Fruit fly (Drosophila melanogaster) whole organism, embryonic: Measurements from ENCODE around the gene Irk1.

Source experiments
- Aef1 ChIP-seq: fragments of 200-800 bp; sonication (Bioruptor generic); IDR thresholded peaks from 3 replicates; pipeline ENCODE4 v1.3.6; 2022; ENCODE audit warnings: missing biosample characterization, missing genetic modification characterization
- Antp ChIP-seq: fragments of 200-800 bp; sonication (Bioruptor generic); optimal IDR thresholded peaks from 3 replicates; lab custom pipeline; 2016; ENCODE audit warnings: missing biosample characterization, missing genetic modification characterization
- B-H1 ChIP-seq: fragments of 200-800 bp; sonication (Bioruptor generic); IDR thresholded peaks from 3 replicates; pipeline ENCODE4 v1.3.6; 2022; ENCODE audit warnings: missing biosample characterization, missing genetic modification characterization
- Bgb ChIP-seq: fragments of 200-800 bp; sonication (Bioruptor generic); IDR thresholded peaks from 2 replicates; pipeline ENCODE4 v1.3.6; 2022; ENCODE audit warnings: missing biosample characterization, missing genetic modification characterization; ENCODE audit not compliant: partially characterized antibody
- CG1024 ChIP-seq: fragments of 200-800 bp; sonication (Bioruptor generic); IDR thresholded peaks from 2 replicates; pipeline ENCODE4 v1.3.6; 2022; ENCODE audit warnings: missing biosample characterization, missing genetic modification characterization
- CG10462 ChIP-seq: fragments of 200-800 bp; sonication (Bioruptor generic); optimal IDR thresholded peaks from 2 replicates; lab custom pipeline; 2016; ENCODE audit warnings: missing biosample characterization, missing genetic modification characterization
- CG11723 ChIP-seq: fragments of 200-800 bp; sonication (Bioruptor generic); optimal IDR thresholded peaks from 2 replicates; lab custom pipeline; 2017; ENCODE audit warnings: missing biosample characterization, mild to moderate bottlenecking, missing genetic modification characterization
- CG12236 ChIP-seq: fragments of 200-800 bp; sonication (Bioruptor generic); optimal IDR thresholded peaks from 2 replicates; lab custom pipeline; 2016; ENCODE audit warnings: missing biosample characterization, missing genetic modification characterization
- CG15601 ChIP-seq: fragments of 200-800 bp; sonication (Bioruptor generic); optimal IDR thresholded peaks from 3 replicates; lab custom pipeline; 2019; ENCODE audit warnings: missing biosample characterization, mild to moderate bottlenecking, missing genetic modification characterization, moderate library complexity
- CG17829 ChIP-seq: fragments of 200-800 bp; optimal IDR thresholded peaks from 2 replicates; lab custom pipeline; 2019; ENCODE audit warnings: missing biosample characterization, mild to moderate bottlenecking, missing genetic modification characterization, moderate library complexity
- CG18764 ChIP-seq: fragments of 200-800 bp; sonication (Bioruptor generic); optimal IDR thresholded peaks from 3 replicates; lab custom pipeline; 2016; ENCODE audit warnings: missing biosample characterization, missing genetic modification characterization
- CG2129 ChIP-seq: fragments of 200-800 bp; sonication (Bioruptor generic); IDR thresholded peaks from 2 replicates; pipeline ENCODE4 v1.3.6; 2022; ENCODE audit warnings: missing biosample characterization, missing genetic modification characterization; ENCODE audit not compliant: partially characterized antibody
- CG3407 ChIP-seq: fragments of 200-800 bp; sonication (Bioruptor generic); optimal IDR thresholded peaks from 2 replicates; lab custom pipeline; 2018; ENCODE audit warnings: missing biosample characterization, mild to moderate bottlenecking, missing genetic modification characterization
- CG4617 ChIP-seq: fragments of 200-800 bp; sonication (Bioruptor generic); optimal IDR thresholded peaks from 3 replicates; lab custom pipeline; 2016; ENCODE audit warnings: missing biosample characterization, missing genetic modification characterization, borderline replicate concordance
- CG4820 ChIP-seq: fragments of 200-800 bp; sonication (Bioruptor generic); optimal IDR thresholded peaks from 3 replicates; lab custom pipeline; 2016; ENCODE audit warnings: missing biosample characterization, missing genetic modification characterization
- CG7357 ChIP-seq: fragments of 200-800 bp; sonication (Bioruptor generic); IDR thresholded peaks from 3 replicates; pipeline ENCODE4 v1.3.6; 2022; ENCODE audit warnings: missing biosample characterization, missing genetic modification characterization
- CG8089 ChIP-seq: fragments of 200-800 bp; sonication (Bioruptor generic); optimal IDR thresholded peaks from 3 replicates; lab custom pipeline; 2016; ENCODE audit warnings: missing biosample characterization, missing genetic modification characterization
- CG8359 ChIP-seq: fragments of 200-800 bp; sonication (Bioruptor generic); optimal IDR thresholded peaks from 2 replicates; lab custom pipeline; 2017; ENCODE audit warnings: missing biosample characterization, mild to moderate bottlenecking, missing genetic modification characterization, borderline replicate concordance
- CG8388 ChIP-seq: fragments of 200-800 bp; sonication (Bioruptor generic); optimal IDR thresholded peaks from 2 replicates; lab custom pipeline; 2019; ENCODE audit warnings: missing biosample characterization, mild to moderate bottlenecking, missing genetic modification characterization, moderate library complexity
- CHES-1-like ChIP-seq: fragments of 200-800 bp; sonication (Bioruptor generic); optimal IDR thresholded peaks from 2 replicates; lab custom pipeline; 2016; ENCODE audit warnings: missing biosample characterization, missing genetic modification characterization
- Ets97D ChIP-seq: fragments of 200-800 bp; sonication (Bioruptor generic); optimal IDR thresholded peaks from 3 replicates; lab custom pipeline; 2016; ENCODE audit warnings: missing biosample characterization, missing genetic modification characterization
- HLHmδ ChIP-seq: fragments of 200-800 bp; sonication (Bioruptor generic); optimal IDR thresholded peaks from 2 replicates; lab custom pipeline; 2018; ENCODE audit warnings: missing biosample characterization, mild to moderate bottlenecking, missing genetic modification characterization, moderate library complexity
- Hr3 ChIP-seq: fragments of 200-800 bp; sonication (Bioruptor generic); optimal IDR thresholded peaks from 3 replicates; lab custom pipeline; 2016; ENCODE audit warnings: missing biosample characterization, missing genetic modification characterization
- Hr39 ChIP-seq: fragments of >200 bp; optimal IDR thresholded peaks from 2 replicates; lab custom pipeline; 2017
- Hsf ChIP-seq: fragments of 200-800 bp; sonication (Bioruptor generic); optimal IDR thresholded peaks from 3 replicates; lab custom pipeline; 2016; ENCODE audit warnings: missing biosample characterization, missing genetic modification characterization
- MBD-R2 ChIP-seq: fragments of 200-800 bp; sonication (Bioruptor generic); IDR thresholded peaks from 2 replicates; pipeline ENCODE4 v1.3.6; 2022; ENCODE audit warnings: missing biosample characterization, missing genetic modification characterization
- Six4 ChIP-seq: fragments of 200-800 bp; sonication (Bioruptor generic); optimal IDR thresholded peaks from 2 replicates; lab custom pipeline; 2016; ENCODE audit warnings: missing biosample characterization, missing genetic modification characterization
- YL-1 ChIP-seq: fragments of 200-800 bp; sonication (Bioruptor generic); optimal IDR thresholded peaks from 3 replicates; lab custom pipeline; 2017; ENCODE audit warnings: missing biosample characterization, mild to moderate bottlenecking, missing genetic modification characterization
- bcd ChIP-seq: fragments of 200-800 bp; sonication (Bioruptor generic); optimal IDR thresholded peaks from 2 replicates; lab custom pipeline; 2017; ENCODE audit warnings: missing biosample characterization, mild to moderate bottlenecking, missing genetic modification characterization
- bigmax ChIP-seq: fragments of 200-800 bp; sonication (Bioruptor generic); optimal IDR thresholded peaks from 2 replicates; lab custom pipeline; 2018; ENCODE audit warnings: missing biosample characterization, mild to moderate bottlenecking, missing genetic modification characterization
- cas ChIP-seq: fragments of 200-800 bp; sonication (Bioruptor generic); IDR thresholded peaks from 2 replicates; pipeline ENCODE4 v1.3.6; 2022; ENCODE audit warnings: missing biosample characterization, missing genetic modification characterization
- crc ChIP-seq: fragments of 200-800 bp; sonication (Bioruptor generic); optimal IDR thresholded peaks from 2 replicates; lab custom pipeline; 2016; ENCODE audit warnings: missing biosample characterization, missing genetic modification characterization
- crp ChIP-seq, 2 experiments: fragments of 200-800 bp; sonication (Bioruptor generic); optimal IDR thresholded peaks; 2 replicates in 1 of 2; 3 replicates in 1 of 2; lab custom pipeline; 2017; ENCODE audit warnings: missing biosample characterization in 2 of 2, missing genetic modification characterization in 2 of 2, mild to moderate bottlenecking in 1 of 2, moderate library complexity in 1 of 2
- cwo ChIP-seq: fragments of 200-800 bp; sonication (Bioruptor generic); optimal IDR thresholded peaks from 3 replicates; lab custom pipeline; 2017; ENCODE audit warnings: missing biosample characterization, missing genetic modification characterization, mild to moderate bottlenecking, moderate library complexity, missing genetic modification reagents
- da ChIP-seq: fragments of 200-800 bp; sonication (Bioruptor generic); optimal IDR thresholded peaks from 2 replicates; lab custom pipeline; 2016; ENCODE audit warnings: missing biosample characterization, missing genetic modification characterization
- dan ChIP-seq: fragments of 200-800 bp; sonication (Bioruptor generic); IDR thresholded peaks from 2 replicates; pipeline ENCODE4 v1.3.6; 2022; ENCODE audit warnings: missing biosample characterization, missing genetic modification characterization
- dmrt11E ChIP-seq: fragments of 200-800 bp; sonication (Bioruptor generic); optimal IDR thresholded peaks from 3 replicates; lab custom pipeline; 2018; ENCODE audit warnings: missing biosample characterization, mild to moderate bottlenecking, missing genetic modification characterization, moderate library complexity
- ems ChIP-seq: fragments of 200-800 bp; sonication (Bioruptor generic); optimal IDR thresholded peaks from 3 replicates; lab custom pipeline; 2016; ENCODE audit warnings: missing biosample characterization, missing genetic modification characterization
- grau ChIP-seq: fragments of 200-800 bp; optimal IDR thresholded peaks from 3 replicates; lab custom pipeline; 2019; ENCODE audit warnings: missing biosample characterization, mild to moderate bottlenecking, missing genetic modification characterization, moderate library complexity
- ham ChIP-seq: fragments of 200-800 bp; sonication (Bioruptor generic); IDR thresholded peaks from 2 replicates; pipeline ENCODE4 v1.3.6; 2022; ENCODE audit warnings: missing biosample characterization, missing genetic modification characterization
- hb ChIP-seq: fragments of 200-800 bp; sonication (Bioruptor generic); IDR thresholded peaks from 3 replicates; pipeline ENCODE4 v1.3.6; 2022; ENCODE audit warnings: missing biosample characterization, missing genetic modification characterization; ENCODE audit not compliant: partially characterized antibody
- hkb ChIP-seq, 2 experiments: fragments of 200-800 bp in 1 of 2; fragments of >200 bp in 1 of 2; sonication (Bioruptor generic) in 1 of 2; IDR thresholded peaks in 1 of 2; optimal IDR thresholded peaks in 1 of 2; 2 replicates each; pipeline versions ENCODE4 v1.3.6 to Lab custom; 2017 to 2022; ENCODE audit warnings: missing biosample characterization in 1 of 2, missing genetic modification characterization in 1 of 2
- inv ChIP-seq: fragments of 200-800 bp; sonication (Bioruptor generic); IDR thresholded peaks from 2 replicates; pipeline ENCODE4 v1.3.6; 2022; ENCODE audit warnings: missing biosample characterization, missing genetic modification characterization; ENCODE audit not compliant: partially characterized antibody
- pan ChIP-seq, 4 experiments: fragments of >200 bp in 3 of 4; fragments of 200-800 bp in 1 of 4; sonication (Bioruptor generic) in 1 of 4; optimal IDR thresholded peaks in 3 of 4; IDR thresholded peaks in 1 of 4; 2 replicates each; pipeline versions ENCODE4 v1.3.6 to Lab custom; 2017 to 2022; ENCODE audit warnings: missing biosample characterization in 2 of 4, missing genetic modification characterization in 2 of 4, mixed read lengths in 1 of 4
- run ChIP-seq: fragments of 200-800 bp; sonication (Bioruptor generic); optimal IDR thresholded peaks from 3 replicates; lab custom pipeline; 2018; ENCODE audit warnings: missing biosample characterization, mild to moderate bottlenecking, missing genetic modification characterization
- tap ChIP-seq: fragments of 200-800 bp; optimal IDR thresholded peaks from 3 replicates; lab custom pipeline; 2019; ENCODE audit warnings: missing biosample characterization, mild to moderate bottlenecking, missing genetic modification characterization, moderate library complexity
- tx ChIP-seq: fragments of 200-800 bp; sonication (Bioruptor generic); optimal IDR thresholded peaks from 2 replicates; lab custom pipeline; 2016; ENCODE audit warnings: missing biosample characterization, missing genetic modification characterization
- zen2 ChIP-seq: fragments of 200-800 bp; sonication (Bioruptor generic); IDR thresholded peaks from 3 replicates; pipeline ENCODE4 v1.3.6; 2022; ENCODE audit warnings: missing biosample characterization, missing genetic modification characterization; ENCODE audit not compliant: partially characterized antibody
- zfh2 ChIP-seq: fragments of 200-800 bp; sonication (Bioruptor generic); optimal IDR thresholded peaks from 2 replicates; lab custom pipeline; 2016; ENCODE audit warnings: missing biosample characterization, missing genetic modification characterization

Gene Irk1

dm6 chr3R:23173393-23173981 is 5.4 kb downstream of the Irk1 start, which contains the start of gene CG46310 (continued):
- TF ChIP-seq crp (GFP tag; optimal IDR thresholded peaks at IDR 0.05; lab: Kevin White, UChicago), result peak in 1 of 2 experiments; percentile 44
- TF ChIP-seq tap (tag; lab: Kevin White, UChicago), result peak; percentile 34
- TF ChIP-seq inv (GFP tag; lab: Robert Waterston, UW), result no peak
- TF ChIP-seq CG4617 (GFP tag; lab: Kevin White, UChicago), result no peak
- TF ChIP-seq Aef1 (GFP tag; lab: Robert Waterston, UW), result peak; percentile 84
- TF ChIP-seq CG12236, result no peak
- TF ChIP-seq run (tag; lab: Kevin White, UChicago), result peak; percentile 68
- TF ChIP-seq dmrt11E (tag; lab: Kevin White, UChicago), result no peak
- peak; percentile 72 for TF ChIP-seq grau (tag; lab: Kevin White, UChicago)
- TF ChIP-seq hb (GFP tag; lab: Robert Waterston, UW), result no peak
- TF ChIP-seq CG17829 (tag; lab: Kevin White, UChicago), result peak; percentile 82
- no peak for TF ChIP-seq cas (GFP tag; lab: Robert Waterston, UW)
- TF ChIP-seq bigmax (GFP tag; lab: Kevin White, UChicago), result no peak
- no peak for TF ChIP-seq CHES-1-like
- TF ChIP-seq Hr3 (GFP tag; lab: Kevin White, UChicago), result peak; percentile 37
- no peak for TF ChIP-seq CG8089 (GFP tag; lab: Kevin White, UChicago)
- peak; percentile 56; the same call in 1 of the 2 replicates for TF ChIP-seq MBD-R2
- TF ChIP-seq pan (optimal IDR thresholded peaks at IDR 0.05; lab: Kevin White, UChicago), result no peak
- TF ChIP-seq pan (GFP tag; optimal IDR thresholded peaks at IDR 0.05 in 1 of 2, IDR thresholded peaks at IDR 0.05 in 1 of 2), result peak in 1 of 2 experiments; percentile 92
- TF ChIP-seq ham (GFP tag; lab: Robert Waterston, UW), result peak; percentile 60; the same call in 1 of the 2 replicates
- peak; percentile 44 for TF ChIP-seq CG18764 (GFP tag; lab: Kevin White, UChicago)
- peak; percentile 70 for TF ChIP-seq cwo (GFP tag; lab: Kevin White, UChicago)
- TF ChIP-seq Six4 (GFP tag; lab: Kevin White, UChicago), result peak; percentile 44
- peak; percentile 16 for TF ChIP-seq CG11723 (GFP tag; lab: Kevin White, UChicago)
- TF ChIP-seq CG7357 (GFP tag; lab: Robert Waterston, UW), result peak; percentile 76
- TF ChIP-seq hkb (optimal IDR thresholded peaks at IDR 0.05; lab: Kevin White, UChicago), result no peak
- peak; percentile 95 for TF ChIP-seq hkb (GFP tag; IDR thresholded peaks at IDR 0.05; lab: Robert Waterston, UW)
- TF ChIP-seq crc (GFP tag; lab: Kevin White, UChicago), result no peak
- TF ChIP-seq Antp, result no peak
- TF ChIP-seq CG10462 (GFP tag; lab: Kevin White, UChicago), result no peak
- no peak for TF ChIP-seq YL-1 (GFP tag; lab: Kevin White, UChicago)
- no peak for TF ChIP-seq CG2129
- peak; percentile 41; the same call in 1 of the 2 replicates for TF ChIP-seq Bgb
- TF ChIP-seq CG1024, result peak; percentile 27; the same call in 1 of the 2 replicates
- TF ChIP-seq CG15601 (tag; lab: Kevin White, UChicago), result peak; percentile 31
- TF ChIP-seq Hsf (GFP tag; lab: Kevin White, UChicago), result no peak
- peak; percentile 49 for TF ChIP-seq CG3407
- TF ChIP-seq ems (GFP tag; lab: Kevin White, UChicago), result peak; percentile 22
- peak; percentile 68 for TF ChIP-seq bcd (GFP tag; lab: Kevin White, UChicago)
- TF ChIP-seq da (GFP tag; lab: Kevin White, UChicago), result no peak
- no peak for TF ChIP-seq CG8359 (GFP tag; lab: Kevin White, UChicago)
- no peak for TF ChIP-seq Ets97D (GFP tag; lab: Kevin White, UChicago)
- TF ChIP-seq tx (GFP tag; lab: Kevin White, UChicago), result no peak
- no peak for TF ChIP-seq zen2
- TF ChIP-seq CG8388 (GFP tag; lab: Kevin White, UChicago), result peak; percentile 75
- TF ChIP-seq dan (GFP tag; lab: Robert Waterston, UW), result no peak
- TF ChIP-seq zfh2 (GFP tag; lab: Kevin White, UChicago), result peak; percentile 16
- peak; percentile 25 for TF ChIP-seq CG4820 (GFP tag; lab: Kevin White, UChicago)
- TF ChIP-seq B-H1, result peak; percentile 40; the same call in 2 of the 3 replicates
- TF ChIP-seq HLHmδ (GFP tag; lab: Kevin White, UChicago), result no peak
- no peak for TF ChIP-seq Hr39 (lab: Kevin White, UChicago)
